Fruit fly (Drosophila melanogaster): ENCODE measurements around the gene Ir94e.

The Ir94e gene

dm6 chr3R:23386021-23386457, 19.3 kb upstream of the Ir94e start:
- TF ChIP-seq Pif1A (GFP tag; optimal IDR thresholded peaks at IDR 0.05) (peak; percentile 13), rn (GFP tag; IDR thresholded peaks at IDR 0.05) (no peak), Ets98B (GFP tag; IDR thresholded peaks at IDR 0.05) (no peak)

DNA sequence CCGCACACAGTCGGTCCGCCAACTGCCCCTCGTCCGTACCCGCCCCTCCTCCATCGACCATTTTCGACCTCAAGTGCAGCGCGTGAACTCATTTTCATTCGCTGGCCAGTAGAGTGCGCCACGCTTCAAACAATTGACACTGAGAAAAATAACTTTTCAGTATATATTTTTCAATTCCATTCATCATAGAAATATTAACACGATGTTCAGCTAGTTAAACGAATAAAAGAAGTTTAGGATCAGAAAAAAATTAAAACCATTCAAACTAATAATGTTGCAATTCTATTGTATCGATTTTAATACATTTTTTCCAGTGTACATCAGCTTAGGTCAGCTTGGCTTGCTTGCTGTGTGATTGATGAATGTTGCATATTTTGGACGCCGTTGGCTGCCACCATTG, 18.4 kb upstream of the Ir94e start:
- TF ChIP-seq CG8301 (tag; optimal IDR thresholded peaks at IDR 0.05) (peak; percentile 38), rn (GFP tag; IDR thresholded peaks at IDR 0.05) (0 out of 2 replicates have a peak, but pooled peaks have one; percentile 27), Pif1A (GFP tag; optimal IDR thresholded peaks at IDR 0.05) (no peak), CG14655 (GFP tag; optimal IDR thresholded peaks at IDR 0.05) (peak; percentile 32), EcR (GFP tag; optimal IDR thresholded peaks at IDR 0.05) (no peak), D1 (tag; optimal IDR thresholded peaks at IDR 0.05) (no peak), Snoo (tag; optimal IDR thresholded peaks at IDR 0.05) (no peak), CG17806 (tag; optimal IDR thresholded peaks at IDR 0.05) (peak; percentile 31), CG9948 (tag; optimal IDR thresholded peaks at IDR 0.05) (peak; percentile 18), CG32121 (GFP tag; IDR thresholded peaks at IDR 0.05) (peak; percentile 58), fd96Ca (GFP tag; IDR thresholded peaks at IDR 0.05) (peak; percentile 31; the same call in 1 of the 3 replicates), CG8159 (tag; optimal IDR thresholded peaks at IDR 0.05) (peak; percentile 22), CG12605 (GFP tag; IDR thresholded peaks at IDR 0.05) (peak; percentile 51; the same call in 1 of the 2 replicates), CG34367 (tag; optimal IDR thresholded peaks at IDR 0.05) (no peak), CG10348 (GFP tag; IDR thresholded peaks at IDR 0.05) (peak; percentile 41; the same call in 1 of the 2 replicates), CG15710 (tag; optimal IDR thresholded peaks at IDR 0.05) (no peak), CG4496 (GFP tag; IDR thresholded peaks at IDR 0.05) (peak; percentile 70), Ets98B (GFP tag; IDR thresholded peaks at IDR 0.05) (peak; percentile 46; the same call in 1 of the 2 replicates), CG13204 (GFP tag; optimal IDR thresholded peaks at IDR 0.05) (no peak), gl (tag; optimal IDR thresholded peaks at IDR 0.05) (no peak), Pif1B (GFP tag; optimal IDR thresholded peaks at IDR 0.05) (no peak)

dm6 chr3R:23388798-23389197, 16.5 kb upstream of the Ir94e start, which contains the start of gene CG31515:
TSS of gene CG31515 (minus strand) at chr3R:23388898.
- TF ChIP-seq Pif1B (GFP tag; optimal IDR thresholded peaks at IDR 0.05) (no peak), EcR (GFP tag; optimal IDR thresholded peaks at IDR 0.05) (no peak), CG8301 (tag; optimal IDR thresholded peaks at IDR 0.05) (no peak), CG13204 (GFP tag; optimal IDR thresholded peaks at IDR 0.05) (no peak), gl (tag; optimal IDR thresholded peaks at IDR 0.05) (no peak), CG34367 (tag; optimal IDR thresholded peaks at IDR 0.05) (no peak), CG14655 (GFP tag; optimal IDR thresholded peaks at IDR 0.05) (no peak), CG8159 (tag; optimal IDR thresholded peaks at IDR 0.05) (no peak), Pif1A (GFP tag; optimal IDR thresholded peaks at IDR 0.05) (no peak), CG4496 (GFP tag; IDR thresholded peaks at IDR 0.05) (no peak), Snoo (tag; optimal IDR thresholded peaks at IDR 0.05) (no peak), Ets98B (GFP tag; IDR thresholded peaks at IDR 0.05) (no peak)

DNA sequence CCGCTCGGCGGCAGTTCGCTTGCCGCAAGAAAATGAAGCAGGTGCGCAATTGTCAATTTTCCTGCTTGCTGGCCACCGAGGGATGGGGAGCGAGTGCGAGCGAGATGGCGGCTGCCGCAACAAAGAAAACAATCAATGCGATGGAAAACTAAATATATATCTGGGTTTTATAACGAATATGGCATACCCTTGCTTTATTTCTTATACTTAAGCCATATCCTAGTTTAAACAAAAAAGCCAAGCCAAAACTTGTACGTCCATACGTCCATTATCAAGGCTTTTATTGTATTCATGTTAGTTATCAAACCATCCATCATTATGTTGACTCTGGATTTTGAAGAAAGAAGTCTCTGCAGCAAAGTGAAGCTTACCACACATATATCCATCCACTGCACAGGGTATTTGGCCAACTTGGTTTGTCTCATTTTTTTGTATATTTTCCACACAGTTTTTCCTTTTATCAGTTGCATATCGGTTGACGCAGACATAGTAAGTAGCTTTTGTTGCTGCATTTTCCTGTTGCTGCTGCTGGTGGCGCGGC, 14.5 kb upstream of the Ir94e start:
- peak; percentile 38 for TF ChIP-seq CG14655 (GFP tag; optimal IDR thresholded peaks at IDR 0.05)
- peak; percentile 46; the same call in 1 of the 2 replicates for TF ChIP-seq Ets98B (GFP tag; IDR thresholded peaks at IDR 0.05)
- TF ChIP-seq CG8301 (tag; optimal IDR thresholded peaks at IDR 0.05) = peak; percentile 39
- TF ChIP-seq CG17806 (tag; optimal IDR thresholded peaks at IDR 0.05) = no peak
- no peak for TF ChIP-seq rn (GFP tag; IDR thresholded peaks at IDR 0.05)

- TF ChIP-seq CG17806 (tag; optimal IDR thresholded peaks at IDR 0.05) = peak; percentile 53
- no peak for TF ChIP-seq gl (tag; optimal IDR thresholded peaks at IDR 0.05)
- TF ChIP-seq CG32121 (GFP tag; IDR thresholded peaks at IDR 0.05) = peak; percentile 35; the same call in 1 of the 2 replicates
- peak; percentile 58; the same call in 1 of the 2 replicates for TF ChIP-seq CG12605 (GFP tag; IDR thresholded peaks at IDR 0.05)
- peak; percentile 52 for TF ChIP-seq CG9948 (tag; optimal IDR thresholded peaks at IDR 0.05)
- peak; percentile 83 for TF ChIP-seq CG14655 (GFP tag; optimal IDR thresholded peaks at IDR 0.05)
- TF ChIP-seq rn (GFP tag; IDR thresholded peaks at IDR 0.05) = 0 out of 2 replicates have a peak, but pooled peaks have one; percentile 20
- TF ChIP-seq EcR (GFP tag; optimal IDR thresholded peaks at IDR 0.05) = no peak
- TF ChIP-seq CG8301 (tag; optimal IDR thresholded peaks at IDR 0.05) = peak; percentile 73
- no peak for TF ChIP-seq CG10348 (GFP tag; IDR thresholded peaks at IDR 0.05)
- TF ChIP-seq Snoo (tag; optimal IDR thresholded peaks at IDR 0.05) = no peak
- no peak for TF ChIP-seq CG13204 (GFP tag; optimal IDR thresholded peaks at IDR 0.05)
- TF ChIP-seq Pif1A (GFP tag; optimal IDR thresholded peaks at IDR 0.05) = peak; percentile 58
- TF ChIP-seq D1 (tag; optimal IDR thresholded peaks at IDR 0.05) = no peak
- TF ChIP-seq CG15710 (tag; optimal IDR thresholded peaks at IDR 0.05) = no peak
- TF ChIP-seq CG4496 (GFP tag; IDR thresholded peaks at IDR 0.05) = peak; percentile 72
- TF ChIP-seq Ets98B (GFP tag; IDR thresholded peaks at IDR 0.05) = peak; percentile 56
- peak; percentile 79 for TF ChIP-seq fd96Ca (GFP tag; IDR thresholded peaks at IDR 0.05)
- TF ChIP-seq Pif1B (GFP tag; optimal IDR thresholded peaks at IDR 0.05) = peak; percentile 22
- peak; percentile 24 for TF ChIP-seq CG8159 (tag; optimal IDR thresholded peaks at IDR 0.05)
Measured at dm6 chr3R:23392235-23392634, 13.1 kb upstream of the Ir94e start.

DNA sequence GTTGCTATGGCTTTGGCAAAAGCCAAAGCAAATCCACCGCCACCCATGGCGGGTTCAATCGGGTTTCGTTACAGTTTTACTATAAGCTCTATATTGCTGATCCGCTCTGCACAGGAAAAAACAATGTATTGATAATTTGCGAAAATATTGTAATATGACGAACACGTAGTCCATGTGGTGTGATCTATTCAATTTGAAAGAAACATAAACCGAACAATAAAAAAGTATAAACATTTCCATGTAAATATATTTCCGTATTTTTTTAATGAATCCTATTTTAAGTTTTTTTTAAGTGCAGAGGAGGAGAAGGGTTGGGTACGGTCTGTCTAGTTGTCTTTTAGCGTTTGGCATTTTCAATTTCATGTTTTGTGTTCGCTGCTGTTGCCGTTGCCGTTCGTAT, 11.8 kb upstream of the Ir94e start:
- TF ChIP-seq CG14655 (GFP tag; optimal IDR thresholded peaks at IDR 0.05) (peak; percentile 33), CG8301 (tag; optimal IDR thresholded peaks at IDR 0.05) (peak; percentile 34), CG32121 (GFP tag; IDR thresholded peaks at IDR 0.05) (peak; percentile 35; the same call in 1 of the 2 replicates), EcR (GFP tag; optimal IDR thresholded peaks at IDR 0.05) (no peak), CG9948 (tag; optimal IDR thresholded peaks at IDR 0.05) (no peak), CG8159 (tag; optimal IDR thresholded peaks at IDR 0.05) (no peak)
